Worm (Caenorhabditis elegans): ENCODE results near the gene hrpk-2.

The hrpk-2 gene

DNA sequence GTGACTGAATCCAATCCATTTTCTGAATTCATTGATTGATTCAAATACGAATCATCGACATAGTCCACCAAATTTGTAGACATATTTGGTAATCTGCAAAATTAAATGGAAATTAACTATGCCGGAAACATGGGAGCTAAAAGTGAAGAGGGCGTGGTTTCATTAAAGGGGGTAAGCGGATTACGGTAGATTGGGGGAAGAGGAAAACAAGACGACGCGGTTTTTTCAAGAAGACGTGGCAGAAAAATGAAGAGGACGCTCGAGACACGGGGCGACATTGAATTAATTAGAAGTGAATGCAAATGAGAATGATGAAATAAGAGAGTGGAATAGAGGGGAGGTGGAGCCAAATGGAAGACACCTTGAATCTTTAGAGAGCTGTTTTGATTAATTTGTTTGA is 9.4 kb downstream of the hrpk-2 start, which contains the start of gene npr-17:
npr-17 (minus strand) TSS at position 101 of the 400 bp plus-strand sequence.
- no peak for TF ChIP-seq B0261.1 (tag; optimal IDR thresholded peaks at IDR 0.05)
- no peak for TF ChIP-seq F37B4.10 (GFP tag; IDR thresholded peaks at IDR 0.05)
- no peak for TF ChIP-seq cebp-2 (GFP tag; IDR thresholded peaks at IDR 0.05)
- no peak for TF ChIP-seq atf-7 (tag; optimal IDR thresholded peaks at IDR 0.05)
- no peak for TF ChIP-seq attf-6 (GFP tag; IDR thresholded peaks at IDR 0.05)
- no peak for TF ChIP-seq F55B11.4 (tag; optimal IDR thresholded peaks at IDR 0.05; ENCODE audit: borderline replicate concordance, insufficient read depth)
- no peak for TF ChIP-seq rec-8 (tag; optimal IDR thresholded peaks at IDR 0.05)
- TF ChIP-seq mes-4 (tag; optimal IDR thresholded peaks at IDR 0.05), result no peak
- TF ChIP-seq nfya-2 (GFP tag; IDR thresholded peaks at IDR 0.05), result no peak
- no peak for TF ChIP-seq F57C9.4 (tag; optimal IDR thresholded peaks at IDR 0.05)
- TF ChIP-seq Y79H2A.3 (GFP tag; conservative IDR thresholded peaks at IDR 0.05), result no peak
- no peak for TF ChIP-seq lir-1 (GFP tag; conservative IDR thresholded peaks at IDR 0.05)
- no peak for TF ChIP-seq ceh-58 (GFP tag; IDR thresholded peaks at IDR 0.05)
- no peak for TF ChIP-seq T26A5.8 (tag; optimal IDR thresholded peaks at IDR 0.05)
- no peak for TF ChIP-seq let-607 (tag; optimal IDR thresholded peaks at IDR 0.05)
- TF ChIP-seq ceh-27 (GFP tag; optimal IDR thresholded peaks at IDR 0.05), result no peak

DNA sequence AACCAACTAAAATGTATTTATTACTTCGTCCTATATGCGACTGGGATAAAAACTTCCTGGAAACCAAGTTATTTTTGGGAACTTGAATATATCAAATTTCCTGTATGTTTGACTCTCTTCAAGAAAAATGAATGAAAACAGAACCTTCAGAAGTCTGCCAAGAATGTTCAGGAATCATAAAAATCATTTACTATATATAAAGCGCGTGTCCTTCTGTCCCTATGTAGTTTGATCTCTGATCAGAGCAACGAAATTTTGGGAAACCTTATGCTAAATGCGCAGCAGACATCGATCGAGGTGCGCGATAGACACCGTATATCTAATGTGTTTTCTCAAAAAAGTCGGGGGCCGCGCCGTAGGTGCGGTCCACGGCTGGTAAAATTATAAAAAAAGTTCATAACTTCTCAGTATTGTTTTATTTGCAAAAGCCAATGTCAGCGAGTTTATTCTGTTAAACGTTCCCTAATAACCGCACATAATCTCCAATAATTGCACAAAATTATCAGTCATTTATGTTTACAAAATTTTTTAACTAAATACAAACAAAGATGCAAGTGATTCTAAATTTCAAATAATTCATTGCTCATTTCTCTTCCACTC is 10.6 kb downstream of the hrpk-2 start:
- TF ChIP-seq hmg-1.2 (GFP tag; IDR thresholded peaks at IDR 0.05) (peak; percentile 48; the same call in 1 of the 2 replicates), snpc-1.1 (tag; optimal IDR thresholded peaks at IDR 0.05; ENCODE audit: insufficient read depth) (peak; percentile 61), D2030.7 (GFP tag; IDR thresholded peaks at IDR 0.05) (no peak), snpc-4 (GFP tag; optimal IDR thresholded peaks at IDR 0.05) (no peak), snpc-4 (tag; optimal IDR thresholded peaks at IDR 0.05) (peak in 2 of 4 experiments; percentile 77 to 89)

ce11 chrIII:8001557-8001956 is 14.6 kb downstream of the hrpk-2 start:
- TF ChIP-seq Y53G8AR.9 (GFP tag; conservative IDR thresholded peaks at IDR 0.05) (no peak), unc-130 (GFP tag; optimal IDR thresholded peaks at IDR 0.05) (no peak), mxl-1 (tag; optimal IDR thresholded peaks at IDR 0.05) (no peak)

ce11 chrIII:8004091-8004490 is 17.2 kb downstream of the hrpk-2 start, which contains the start of gene C06G4.6:
TSS of gene C06G4.6 (plus strand) at chrIII:8004391.
- TF ChIP-seq egl-18 (GFP tag; IDR thresholded peaks at IDR 0.05), result no peak
- TF ChIP-seq mes-4 (tag; optimal IDR thresholded peaks at IDR 0.05), result no peak
- no peak for TF ChIP-seq lin-35 (GFP tag; optimal IDR thresholded peaks at IDR 0.05)
- no peak for TF ChIP-seq akir-1 (GFP tag; optimal IDR thresholded peaks at IDR 0.05)
- no peak for TF ChIP-seq K11D2.4 (GFP tag; IDR thresholded peaks at IDR 0.05)
- no peak for TF ChIP-seq let-526 (GFP tag; IDR thresholded peaks at IDR 0.05)
- no peak for TF ChIP-seq snpc-4 (GFP tag; optimal IDR thresholded peaks at IDR 0.05)
- TF ChIP-seq snpc-4 (tag; optimal IDR thresholded peaks at IDR 0.05), result no peak
- TF ChIP-seq C17E4.6 (GFP tag; IDR thresholded peaks at IDR 0.05), result no peak
- TF ChIP-seq F33H1.4 (GFP tag; IDR thresholded peaks at IDR 0.05), result no peak
- TF ChIP-seq K12H6.12 (tag; optimal IDR thresholded peaks at IDR 0.05), result no peak

DNA sequence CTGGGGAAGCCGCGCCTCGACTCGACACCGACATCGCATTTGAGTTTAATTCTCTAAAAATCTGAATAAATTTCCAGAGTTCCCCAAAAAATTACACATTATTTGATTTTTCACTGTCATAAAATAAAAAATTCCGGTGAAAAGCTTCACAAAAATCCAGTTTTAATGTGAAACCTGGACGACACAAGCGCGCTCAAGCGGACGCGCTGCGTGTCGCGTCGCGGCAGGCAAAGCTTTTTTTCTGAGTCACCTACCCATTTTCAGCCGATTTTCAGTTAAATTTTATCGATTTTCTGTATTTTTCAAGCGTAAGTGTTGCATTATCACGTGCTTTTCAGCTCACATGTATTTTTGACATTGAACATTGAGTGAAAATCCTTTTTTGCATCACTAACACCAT is 22.8 kb downstream of the hrpk-2 start, which contains the start of gene cit-1.1:
cit-1.1 (minus strand) TSS at position 53 of the 400 bp plus-strand sequence.
- TF ChIP-seq madf-3 (GFP tag; IDR thresholded peaks at IDR 0.05) (peak; percentile 97), ekl-4 (GFP tag; IDR thresholded peaks at IDR 0.05) (no peak), dpl-1 (GFP tag; optimal IDR thresholded peaks at IDR 0.05) (no peak), nhr-80 (tag; optimal IDR thresholded peaks at IDR 0.05) (peak; percentile 15)

All from whole organism, young adult.